Worm (Caenorhabditis elegans): Measurements from ENCODE around the gene W03C9.1.

Gene W03C9.1

ce11 chrII:11914304-11914703 is 47.6 kb downstream of the W03C9.1 start, which contains the start of gene ZK930.7:
Gene ZK930.7 (plus strand): TSS chrII:11914604.
- no peak for TF ChIP-seq zim-3 (tag; optimal IDR thresholded peaks at IDR 0.05)
- TF ChIP-seq nhr-80 (tag; optimal IDR thresholded peaks at IDR 0.05), result no peak
- TF ChIP-seq nfya-1 (tag; optimal IDR thresholded peaks at IDR 0.05; ENCODE audit: borderline replicate concordance, insufficient read depth), result no peak

Data from whole organism, young adult.